Fruit fly (Drosophila melanogaster) whole organism, prepupa: ENCODE results near the gene CG34183.

Experiments used
- CG11762 ChIP-seq: fragments of 200-800 bp; sonication (Bioruptor generic); optimal IDR thresholded peaks from 3 replicates; lab custom pipeline; 2016; ENCODE audit warnings: missing biosample characterization, missing genetic modification characterization; ENCODE audit not compliant: insufficient read depth
- CG11902 ChIP-seq: fragments of 200-800 bp; sonication (Bioruptor generic); optimal IDR thresholded peaks from 3 replicates; lab custom pipeline; 2016; ENCODE audit warnings: missing biosample characterization, missing genetic modification characterization
- CG32006 ChIP-seq: fragments of 200-800 bp; sonication (Bioruptor generic); optimal IDR thresholded peaks from 3 replicates; lab custom pipeline; 2017; ENCODE audit warnings: missing biosample characterization, mild to moderate bottlenecking, missing genetic modification characterization
- CG34406 ChIP-seq: fragments of 200-800 bp; sonication (Bioruptor generic); optimal IDR thresholded peaks from 3 replicates; lab custom pipeline; 2016; ENCODE audit warnings: missing biosample characterization, missing genetic modification characterization
- CG6276 ChIP-seq: fragments of 200-800 bp; sonication (Bioruptor generic); optimal IDR thresholded peaks from 2 replicates; lab custom pipeline; 2017; ENCODE audit warnings: missing biosample characterization, mild to moderate bottlenecking, missing genetic modification characterization
- CG6792 ChIP-seq: fragments of 200-800 bp; sonication (Bioruptor generic); optimal IDR thresholded peaks from 3 replicates; lab custom pipeline; 2016; ENCODE audit warnings: missing biosample characterization, missing genetic modification characterization
- CG7368 ChIP-seq: fragments of 200-800 bp; sonication (Bioruptor generic); optimal IDR thresholded peaks from 3 replicates; lab custom pipeline; 2016; ENCODE audit warnings: missing biosample characterization, missing genetic modification characterization
- CG8632 ChIP-seq: fragments of 200-800 bp; sonication (Bioruptor generic); optimal IDR thresholded peaks from 3 replicates; lab custom pipeline; 2016; ENCODE audit warnings: missing biosample characterization, missing genetic modification characterization
- Eip78C ChIP-seq: fragments of 200-800 bp; sonication (Bioruptor generic); peaks from one replicate; lab custom pipeline; 2016; ENCODE audit warnings: missing biosample characterization, missing genetic modification characterization
- Gug ChIP-seq: fragments of 200-800 bp; sonication (Bioruptor generic); IDR thresholded peaks from 2 replicates; pipeline ENCODE4 v1.3.6; 2022; ENCODE audit warnings: missing biosample characterization, missing genetic modification characterization
- Smox ChIP-seq: fragments of 200-800 bp; sonication (Bioruptor generic); optimal IDR thresholded peaks from 3 replicates; lab custom pipeline; 2016; ENCODE audit warnings: missing biosample characterization, missing genetic modification characterization
- Sox14 ChIP-seq: fragments of 200-800 bp; sonication (Bioruptor generic); optimal IDR thresholded peaks from 3 replicates; lab custom pipeline; 2016; ENCODE audit warnings: missing biosample characterization, missing genetic modification characterization
- Sox15 ChIP-seq: fragments of 200-800 bp; sonication (Bioruptor generic); optimal IDR thresholded peaks from 3 replicates; lab custom pipeline; 2016; ENCODE audit warnings: missing biosample characterization, missing genetic modification characterization
- acj6 ChIP-seq: fragments of 200-800 bp; sonication (Bioruptor generic); optimal IDR thresholded peaks from 3 replicates; lab custom pipeline; 2016; ENCODE audit warnings: missing biosample characterization, missing genetic modification characterization
- dac ChIP-seq: fragments of 200-800 bp; sonication (Bioruptor generic); optimal IDR thresholded peaks from 2 replicates; lab custom pipeline; 2017; ENCODE audit warnings: missing biosample characterization, mild to moderate bottlenecking, missing genetic modification characterization
- pdm3 ChIP-seq: fragments of 200-800 bp; sonication (Bioruptor generic); optimal IDR thresholded peaks from 3 replicates; lab custom pipeline; 2016; ENCODE audit warnings: missing biosample characterization, missing genetic modification characterization

The CG34183 gene

dm6 chr2L:9863479-9863878 lies 27.1 kb downstream of the CG34183 start:
- TF ChIP-seq CG11762 (GFP tag; lab: Kevin White, UChicago) (no peak), Sox15 (no peak), CG6792 (GFP tag; lab: Kevin White, UChicago) (no peak)
- TF ChIP-seq, all 60 proteins: peak for 0

dm6 chr2L:9862964-9863363 lies 27.6 kb downstream of the CG34183 start:
- TF ChIP-seq Eip78C: peak; percentile 8
- no peak for TF ChIP-seq CG6276

DNA sequence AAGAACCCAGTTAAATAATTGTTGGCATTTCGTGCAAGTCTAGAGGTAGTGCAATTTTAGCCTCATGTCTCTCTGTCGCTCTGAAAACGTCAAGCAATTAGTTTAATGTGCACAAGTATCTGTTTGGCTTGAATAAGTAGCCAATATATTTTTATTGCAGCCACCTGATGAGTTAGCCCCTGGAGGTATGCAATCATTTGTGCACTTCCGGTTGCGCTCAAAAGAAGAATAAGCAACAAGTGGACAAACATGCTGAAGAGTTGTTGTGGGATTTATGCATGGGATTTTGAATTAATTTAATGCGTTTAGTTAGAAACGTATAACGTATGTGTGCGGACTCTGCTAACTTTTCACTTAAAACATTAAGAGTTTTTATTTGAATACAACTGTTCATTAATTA lies 39.8 kb downstream of the CG34183 start:
- TF ChIP-seq CG8632 (GFP tag; lab: Kevin White, UChicago) (no peak), CG34406 (GFP tag; lab: Kevin White, UChicago) (no peak), CG6276 (no peak), CG11902 (no peak), CG6792 (GFP tag; lab: Kevin White, UChicago) (no peak), Smox (no peak), pdm3 (GFP tag; lab: Kevin White, UChicago) (no peak), dac (no peak), acj6 (GFP tag; lab: Kevin White, UChicago) (no peak), Gug (GFP tag; lab: Robert Waterston, UW) (no peak), CG32006 (no peak), Sox14 (GFP tag; lab: Kevin White, UChicago) (no peak), CG7368 (GFP tag; lab: Kevin White, UChicago) (no peak)
